Worm (Caenorhabditis elegans) whole organism, L4 larva: ENCODE measurements around the gene K05F1.14.

Experiments used
- F10B5.3 ChIP-seq: sonication (generic microtip); optimal IDR thresholded peaks from 2 replicates; lab custom pipeline; 2016; ENCODE audit warnings: mild to moderate bottlenecking, missing genetic modification characterization, missing compliant biosample characterization
- F49E8.2 ChIP-seq: sonication (generic microtip); optimal IDR thresholded peaks from 2 replicates; lab custom pipeline; 2016; ENCODE audit warnings: missing compliant biosample characterization, mild to moderate bottlenecking, missing genetic modification characterization, borderline replicate concordance
- T20F7.1 ChIP-seq: fragments of 200-800 bp; sonication (Bioruptor generic); optimal IDR thresholded peaks from 2 replicates; lab custom pipeline; 2018; ENCODE audit warnings: mild to moderate bottlenecking, missing genetic modification characterization, missing compliant biosample characterization
- Y5F2A.4 ChIP-seq: fragments of 200-800 bp; sonication (Bioruptor generic); optimal IDR thresholded peaks from 2 replicates; lab custom pipeline; 2018; ENCODE audit warnings: mild to moderate bottlenecking, missing genetic modification characterization, missing compliant biosample characterization
- ZK337.2 ChIP-seq: fragments of 200-800 bp; sonication (Bioruptor generic); IDR thresholded peaks from 2 replicates; pipeline ENCODE4 v1.3.6; 2022; ENCODE audit warnings: missing genetic modification reagents, missing genetic modification characterization, missing compliant biosample characterization
- aha-1 ChIP-seq: fragments of 150-350 bp; peaks from one replicate; lab custom pipeline; 2014; ENCODE audit warnings: missing biosample characterization, missing genetic modification characterization
- ceh-20 ChIP-seq: fragments of 200-800 bp; sonication (Bioruptor generic); IDR thresholded peaks from 2 replicates; pipeline ENCODE4 v1.3.6; 2022; ENCODE audit warnings: missing genetic modification reagents, missing genetic modification characterization, missing compliant biosample characterization
- ceh-32 ChIP-seq: sonication (generic microtip); optimal IDR thresholded peaks from 2 replicates; lab custom pipeline; 2016; ENCODE audit warnings: mild to moderate bottlenecking, missing genetic modification characterization, missing compliant biosample characterization; ENCODE audit not compliant: poor library complexity
- ceh-44 ChIP-seq: fragments of 200-800 bp; sonication (Bioruptor generic); IDR thresholded peaks from 2 replicates; pipeline ENCODE4 v1.3.6; 2022; ENCODE audit warnings: missing genetic modification reagents, missing genetic modification characterization, missing compliant biosample characterization
- ceh-62 ChIP-seq: sonication (generic microtip); optimal IDR thresholded peaks from 2 replicates; lab custom pipeline; 2017; ENCODE audit warnings: missing biosample characterization, missing genetic modification characterization
- cey-2 ChIP-seq: sonication (generic microtip); optimal IDR thresholded peaks from 3 replicates; lab custom pipeline; 2017; ENCODE audit warnings: missing genetic modification characterization, mild to moderate bottlenecking, missing compliant biosample characterization, antibody characterized with exemption, borderline replicate concordance; ENCODE audit not compliant: insufficient read depth
- daf-16 ChIP-seq, 3 experiments: sonication (generic microtip); optimal IDR thresholded peaks; 2 replicates each; lab custom pipeline; 2016 to 2017; ENCODE audit warnings: missing genetic modification characterization in 3 of 3, missing genetic modification reagents in 3 of 3, mild to moderate bottlenecking in 2 of 3, missing compliant biosample characterization in 2 of 3, missing biosample characterization in 1 of 3, moderate library complexity in 1 of 3
- dmd-6 ChIP-seq: fragments of 200-800 bp; sonication (Bioruptor generic); IDR thresholded peaks from 2 replicates; pipeline ENCODE4 v1.3.6; 2022; ENCODE audit warnings: missing genetic modification reagents, missing genetic modification characterization, missing compliant biosample characterization
- dve-1 ChIP-seq: sonication (generic microtip); optimal IDR thresholded peaks from 2 replicates; lab custom pipeline; 2017; ENCODE audit warnings: antibody characterized with exemption, mild to moderate bottlenecking, missing genetic modification characterization, missing compliant biosample characterization; ENCODE audit not compliant: insufficient read depth
- fkh-10 ChIP-seq: fragments of 150-350 bp; optimal IDR thresholded peaks from 2 replicates; lab custom pipeline; 2014; ENCODE audit warnings: missing biosample characterization, missing genetic modification reagents, missing genetic modification characterization
- fos-1 ChIP-seq: fragments of 150-350 bp; optimal IDR thresholded peaks from 2 replicates; lab custom pipeline; 2014; ENCODE audit warnings: missing biosample characterization, missing genetic modification characterization
- hlh-11 ChIP-seq: fragments of 200-800 bp; sonication (Bioruptor generic); optimal IDR thresholded peaks from 2 replicates; lab custom pipeline; 2018; ENCODE audit warnings: mild to moderate bottlenecking, missing genetic modification characterization, missing compliant biosample characterization
- hlh-30 ChIP-seq: sonication (generic microtip); optimal IDR thresholded peaks from 2 replicates; lab custom pipeline; 2017; ENCODE audit warnings: antibody characterized with exemption, mild to moderate bottlenecking, missing genetic modification characterization, missing compliant biosample characterization; ENCODE audit not compliant: insufficient read depth
- lin-1 ChIP-seq: fragments of 200-800 bp; sonication (Bioruptor generic); IDR thresholded peaks from 2 replicates; pipeline ENCODE4 v1.3.6; 2022; ENCODE audit warnings: missing genetic modification reagents, missing genetic modification characterization, missing compliant biosample characterization
- lin-29 ChIP-seq: fragments of 200-800 bp; sonication (Bioruptor generic); IDR thresholded peaks from 2 replicates; pipeline ENCODE4 v1.3.6; 2022; ENCODE audit warnings: missing genetic modification reagents, missing genetic modification characterization, missing compliant biosample characterization
- lsy-2 ChIP-seq, 2 experiments: fragments of 150-350 bp in 1 of 2; sonication (generic microtip) in 1 of 2; optimal IDR thresholded peaks; 2 replicates each; lab custom pipeline; 2014 to 2017; ENCODE audit warnings: missing biosample characterization in 2 of 2, missing genetic modification characterization in 2 of 2
- madf-5 ChIP-seq, 2 experiments: fragments of 200-800 bp; sonication (Bioruptor generic); IDR thresholded peaks; 2 replicates each; pipeline ENCODE4 v1.3.6; 2022; ENCODE audit warnings: missing compliant biosample characterization in 2 of 2, missing genetic modification characterization in 2 of 2
- mdt-29 ChIP-seq: fragments of 200-800 bp; sonication (Bioruptor generic); IDR thresholded peaks from 2 replicates; pipeline ENCODE4 v1.3.6; 2022; ENCODE audit warnings: missing genetic modification reagents, missing genetic modification characterization, missing compliant biosample characterization
- mep-1 ChIP-seq: fragments of 150-350 bp; sonication (generic microtip); optimal IDR thresholded peaks from 3 replicates; lab custom pipeline; 2014; ENCODE audit warnings: missing biosample characterization, missing genetic modification characterization
- mes-2 ChIP-seq: sonication (generic microtip); optimal IDR thresholded peaks from 2 replicates; lab custom pipeline; 2016; ENCODE audit warnings: missing genotype, mild to moderate bottlenecking, missing genetic modification characterization, missing compliant biosample characterization; ENCODE audit not compliant: poor library complexity, severe bottlenecking
- nhr-11 ChIP-seq: fragments of 150-350 bp; optimal IDR thresholded peaks from 2 replicates; lab custom pipeline; 2014; ENCODE audit warnings: missing biosample characterization, missing genetic modification characterization
- nhr-28 ChIP-seq: fragments of 150-350 bp; optimal IDR thresholded peaks from 2 replicates; lab custom pipeline; 2014; ENCODE audit warnings: missing biosample characterization, missing genetic modification characterization
- nhr-41 ChIP-seq: fragments of 200-800 bp; sonication (Bioruptor generic); IDR thresholded peaks from 2 replicates; pipeline ENCODE4 v1.3.6; 2022; ENCODE audit warnings: missing genetic modification reagents, missing genetic modification characterization, missing compliant biosample characterization
- nhr-48 ChIP-seq: sonication (generic microtip); optimal IDR thresholded peaks from 2 replicates; lab custom pipeline; 2016; ENCODE audit warnings: mild to moderate bottlenecking, missing genetic modification characterization, missing compliant biosample characterization
- nhr-6 ChIP-seq: fragments of 150-350 bp; optimal IDR thresholded peaks from 2 replicates; lab custom pipeline; 2014; ENCODE audit warnings: missing biosample characterization, missing genetic modification characterization
- nhr-77 ChIP-seq: fragments of 150-350 bp; optimal IDR thresholded peaks from 2 replicates; lab custom pipeline; 2014; ENCODE audit warnings: missing biosample characterization, missing genetic modification characterization
- pha-4 ChIP-seq, 2 experiments: fragments of 150-350 bp in 1 of 2; fragments of 200-800 bp in 1 of 2; sonication (Bioruptor generic) in 1 of 2; IDR thresholded peaks in 1 of 2; optimal IDR thresholded peaks in 1 of 2; 2 replicates each; pipeline versions ENCODE4 v1.3.6 to Lab custom; 2014 to 2022; ENCODE audit warnings: missing genetic modification characterization in 2 of 2, missing genetic modification reagents in 2 of 2, missing biosample characterization in 1 of 2, missing compliant biosample characterization in 1 of 2
- pqm-1 ChIP-seq: sonication (generic microtip); optimal IDR thresholded peaks from 2 replicates; lab custom pipeline; 2017; ENCODE audit warnings: missing biosample characterization, missing genetic modification characterization
- saeg-2 ChIP-seq: fragments of 200-800 bp; sonication (Bioruptor generic); IDR thresholded peaks from 2 replicates; pipeline ENCODE4 v1.3.6; 2022; ENCODE audit warnings: missing genetic modification reagents, missing genetic modification characterization, missing compliant biosample characterization
- snpc-1.2 ChIP-seq: fragments of 200-800 bp; sonication (Bioruptor generic); IDR thresholded peaks from 2 replicates; pipeline ENCODE4 v1.3.6; 2022; ENCODE audit warnings: missing genetic modification reagents, missing genetic modification characterization, missing compliant biosample characterization
- tra-1 ChIP-seq: fragments of 200-800 bp; sonication (Bioruptor generic); IDR thresholded peaks from 2 replicates; pipeline ENCODE4 v1.3.6; 2022; ENCODE audit warnings: missing genetic modification reagents, missing genetic modification characterization, missing compliant biosample characterization
- vab-7 ChIP-seq: fragments of 200-800 bp; sonication (Bioruptor generic); IDR thresholded peaks from 2 replicates; pipeline ENCODE4 v1.3.6; 2022; ENCODE audit warnings: missing genetic modification reagents, missing genetic modification characterization, missing compliant biosample characterization
- zag-1 ChIP-seq: fragments of 150-350 bp; optimal IDR thresholded peaks from 2 replicates; lab custom pipeline; 2014; ENCODE audit warnings: missing biosample characterization, missing genetic modification characterization
- zip-11 ChIP-seq: fragments of 200-800 bp; sonication (Bioruptor generic); IDR thresholded peaks from 2 replicates; pipeline ENCODE4 v1.3.6; 2022; ENCODE audit warnings: missing genetic modification characterization, missing compliant biosample characterization
- zip-2 ChIP-seq: fragments of 150-350 bp; optimal IDR thresholded peaks from 2 replicates; lab custom pipeline; 2014; ENCODE audit warnings: missing biosample characterization, missing genetic modification characterization

Gene K05F1.14

DNA sequence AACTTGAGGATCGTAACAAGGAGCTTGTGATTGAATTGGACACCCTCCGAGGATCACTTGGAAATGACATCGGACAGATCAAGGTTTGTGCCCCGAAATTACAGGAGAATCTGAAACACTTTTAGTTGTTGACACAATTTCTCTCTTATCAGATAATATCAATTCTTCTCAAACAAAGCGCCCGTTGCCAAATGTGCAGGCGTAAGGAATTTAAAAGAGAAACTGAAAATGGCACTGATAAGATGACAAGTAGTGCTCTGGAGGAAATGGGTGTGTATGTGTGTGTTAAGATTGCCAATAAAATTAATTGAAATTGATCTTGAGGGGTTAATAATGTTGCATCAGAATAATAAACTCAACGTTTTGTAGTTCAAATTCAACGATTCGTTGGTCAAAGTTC, 41.0 kb downstream of the K05F1.14 start (continued):
- no peak for TF ChIP-seq ceh-20 (GFP tag; lab: Robert Waterston, UW)
- no peak for TF ChIP-seq ceh-62 (tag; lab: Kevin White, UChicago)
- TF ChIP-seq Y5F2A.4 = no peak
- TF ChIP-seq mes-2 (tag; lab: Kevin White, UChicago) = peak; percentile 9
- TF ChIP-seq zag-1 = no peak
- peak; percentile 60 for TF ChIP-seq hlh-11 (tag; lab: Kevin White, UChicago)
- no peak for TF ChIP-seq zip-11 (GFP tag; lab: Robert Waterston, UW)
- TF ChIP-seq lsy-2 (tag; optimal IDR thresholded peaks at IDR 0.05; lab: Kevin White, UChicago) = no peak
- peak; percentile 85 for TF ChIP-seq nhr-28
- TF ChIP-seq dve-1 (tag; lab: Kevin White, UChicago) = peak; percentile 77
- TF ChIP-seq fos-1 = no peak
- peak; percentile 17 for TF ChIP-seq aha-1 (tag; lab: Kevin White, UChicago)
- peak; percentile 69 for TF ChIP-seq nhr-77 (tag; lab: Kevin White, UChicago)
- no peak for TF ChIP-seq lin-29 (GFP tag; lab: Robert Waterston, UW)
- no peak for TF ChIP-seq nhr-48 (tag; lab: Kevin White, UChicago)
- no peak for TF ChIP-seq cey-2 (tag; lab: Kevin White, UChicago)
- no peak for TF ChIP-seq ZK337.2
- TF ChIP-seq tra-1 (GFP tag; lab: Robert Waterston, UW) = 0 out of 2 replicates have a peak, but pooled peaks have one; percentile 49
- TF ChIP-seq dmd-6 (GFP tag; lab: Robert Waterston, UW) = peak; percentile 72
- peak; percentile 92 for TF ChIP-seq pqm-1
- no peak for TF ChIP-seq F49E8.2 (tag; lab: Kevin White, UChicago)
- no peak for TF ChIP-seq F10B5.3 (tag; lab: Kevin White, UChicago)
- TF ChIP-seq T20F7.1 = no peak
- no peak for TF ChIP-seq madf-5 (GFP tag; IDR thresholded peaks at IDR 0.05; lab: Robert Waterston, UW)
- no peak for TF ChIP-seq pha-4 (GFP tag; IDR thresholded peaks at IDR 0.05; lab: Robert Waterston, UW)
- no peak for TF ChIP-seq pha-4 (tag; optimal IDR thresholded peaks at IDR 0.05; lab: Kevin White, UChicago)
- TF ChIP-seq fkh-10 (GFP tag; lab: Kevin White, UChicago) = no peak
- TF ChIP-seq vab-7 (GFP tag; lab: Robert Waterston, UW) = no peak
- no peak for TF ChIP-seq hlh-30 (tag; lab: Kevin White, UChicago)
- no peak for TF ChIP-seq mdt-29 (GFP tag; lab: Robert Waterston, UW)
- no peak for TF ChIP-seq daf-16 (GFP tag; optimal IDR thresholded peaks at IDR 0.05; lab: Kevin White, UChicago)
- peak; percentile 79 for TF ChIP-seq daf-16 (tag; optimal IDR thresholded peaks at IDR 0.05; lab: Kevin White, UChicago)
- TF ChIP-seq ceh-32 (tag; lab: Kevin White, UChicago) = no peak
- TF ChIP-seq snpc-1.2 (GFP tag; lab: Robert Waterston, UW) = no peak
- no peak for TF ChIP-seq zip-2 (tag; lab: Kevin White, UChicago)
- TF ChIP-seq nhr-11 (tag; lab: Kevin White, UChicago) = no peak
- TF ChIP-seq mep-1 = no peak
- TF ChIP-seq lin-1 = 0 out of 2 replicates have a peak, but pooled peaks have one; percentile 23
- TF ChIP-seq ceh-44 = no peak

DNA sequence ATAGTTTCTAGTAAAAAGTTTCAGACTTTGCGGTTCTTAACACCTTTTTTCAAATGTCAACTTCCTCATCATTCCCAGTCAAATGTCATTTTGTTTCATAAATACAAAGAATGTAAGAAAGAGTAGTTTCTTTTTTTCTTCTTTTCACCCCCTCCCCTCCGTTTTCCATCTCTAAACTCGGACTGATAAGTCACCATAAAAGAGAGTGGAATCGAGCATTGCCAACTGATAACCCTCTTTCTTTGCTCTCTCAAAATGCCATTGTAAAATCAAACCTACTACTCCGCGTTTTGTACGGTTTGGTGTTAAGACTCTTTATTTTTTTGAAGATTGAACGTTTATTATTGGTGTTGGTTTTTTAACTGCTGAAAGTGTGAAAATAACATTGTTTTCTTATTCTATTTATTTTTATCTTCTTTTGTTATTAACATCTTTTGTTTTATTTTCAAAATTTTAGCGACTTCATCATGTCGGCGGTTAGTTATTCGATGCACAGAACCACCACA, 42.6 kb downstream of the K05F1.14 start, which contains the start of gene ifb-2:
ifb-2 (plus strand) TSS at position 456 of the 506 bp plus-strand sequence.
- TF ChIP-seq dmd-6 (GFP tag; lab: Robert Waterston, UW) = peak; percentile 65
- TF ChIP-seq daf-16 (GFP tag; optimal IDR thresholded peaks at IDR 0.05; lab: Kevin White, UChicago) = no peak
- TF ChIP-seq daf-16 (tag; optimal IDR thresholded peaks at IDR 0.05; lab: Kevin White, UChicago) = peak; percentile 44
- peak; percentile 25 for TF ChIP-seq nhr-6
- TF ChIP-seq saeg-2 (GFP tag; lab: Robert Waterston, UW) = no peak
- TF ChIP-seq pqm-1 = peak; percentile 94
- TF ChIP-seq nhr-28 = peak; percentile 80
- TF ChIP-seq dve-1 (tag; lab: Kevin White, UChicago) = peak; percentile 44
- TF ChIP-seq hlh-11 (tag; lab: Kevin White, UChicago) = peak; percentile 62
- peak; percentile 23 for TF ChIP-seq nhr-77 (tag; lab: Kevin White, UChicago)
- TF ChIP-seq nhr-41 = 0 out of 2 replicates have a peak, but pooled peaks have one; percentile 48
- no peak for TF ChIP-seq zip-2 (tag; lab: Kevin White, UChicago)
